Worm (Caenorhabditis elegans) whole organism, mixed stage, embryonic: ENCODE data around the gene gcy-6.

ENCODE experiments used
- blmp-1 ChIP-seq: fragments of 150-350 bp; optimal IDR thresholded peaks from 2 replicates; lab custom pipeline; 2014; ENCODE audit warnings: missing biosample characterization, missing genetic modification characterization
- ces-1 ChIP-seq: fragments of 150-350 bp; optimal IDR thresholded peaks from 2 replicates; lab custom pipeline; 2014; ENCODE audit warnings: missing biosample characterization, missing genetic modification reagents, missing genetic modification characterization
- cnd-1 ChIP-seq: fragments of 200-800 bp; sonication (Bioruptor generic); optimal IDR thresholded peaks from 2 replicates; lab custom pipeline; 2018; ENCODE audit warnings: mild to moderate bottlenecking, missing genetic modification characterization, missing compliant biosample characterization
- elt-1 ChIP-seq: sonication (generic microtip); optimal IDR thresholded peaks from 2 replicates; lab custom pipeline; 2017; ENCODE audit warnings: missing genetic modification characterization, mild to moderate bottlenecking, missing compliant biosample characterization, antibody characterized with exemption, moderate library complexity, borderline replicate concordance; ENCODE audit not compliant: insufficient read depth
- elt-3 ChIP-seq: fragments of 150-350 bp; optimal IDR thresholded peaks from 2 replicates; lab custom pipeline; 2014; ENCODE audit warnings: missing biosample characterization, missing genetic modification characterization
- lin-13 ChIP-seq: fragments of 150-350 bp; optimal IDR thresholded peaks from 2 replicates; lab custom pipeline; 2014; ENCODE audit warnings: missing biosample characterization, missing genetic modification characterization
- lsy-2 ChIP-seq: fragments of 150-350 bp; optimal IDR thresholded peaks from 2 replicates; lab custom pipeline; 2014; ENCODE audit warnings: missing biosample characterization, missing genetic modification characterization
- mep-1 ChIP-seq: fragments of 150-350 bp; optimal IDR thresholded peaks from 2 replicates; lab custom pipeline; 2017; ENCODE audit warnings: missing biosample characterization, missing genetic modification reagents, missing genetic modification characterization, inconsistent platforms
- nhr-76 ChIP-seq: sonication (generic microtip); optimal IDR thresholded peaks from 2 replicates; lab custom pipeline; 2017; ENCODE audit warnings: missing biosample characterization, missing genetic modification characterization
- pha-4 ChIP-seq: fragments of 150-350 bp; optimal IDR thresholded peaks from 2 replicates; lab custom pipeline; 2018; ENCODE audit warnings: missing biosample characterization, missing genetic modification reagents, missing genetic modification characterization
- tbx-8 ChIP-seq: fragments of 200-800 bp; sonication (Bioruptor generic); optimal IDR thresholded peaks from 2 replicates; lab custom pipeline; 2018; ENCODE audit warnings: mild to moderate bottlenecking, missing genetic modification characterization, moderate library complexity, missing compliant biosample characterization
- unc-39 ChIP-seq: fragments of 150-350 bp; optimal IDR thresholded peaks from 2 replicates; lab custom pipeline; 2014; ENCODE audit warnings: missing biosample characterization, missing genetic modification characterization
- ztf-11 ChIP-seq: fragments of 150-350 bp; optimal IDR thresholded peaks from 2 replicates; lab custom pipeline; 2014; ENCODE audit warnings: missing biosample characterization, missing genetic modification characterization

DNA sequence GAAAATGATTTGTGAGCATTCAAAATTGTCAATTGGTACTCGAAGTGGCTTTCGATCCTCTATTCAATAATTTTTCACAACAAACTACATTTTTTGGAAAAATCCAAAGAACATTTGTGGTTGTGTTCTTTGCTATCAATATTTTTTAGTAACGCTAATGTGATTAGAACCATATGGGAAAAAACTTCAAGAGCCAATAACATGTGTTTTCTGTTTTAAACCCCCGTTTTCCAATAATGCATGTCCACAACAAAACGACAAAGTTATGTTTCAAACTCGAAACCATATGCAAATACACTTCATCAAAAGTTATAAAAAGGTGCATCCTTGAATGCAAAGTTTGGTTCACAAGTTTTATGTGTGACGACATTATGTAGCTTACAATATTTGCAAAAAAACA, 28.0 kb downstream of the gcy-6 start:
- no peak for TF ChIP-seq ces-1 (GFP tag; lab: Kevin White, UChicago)
- TF ChIP-seq cnd-1: no peak
- no peak for TF ChIP-seq mep-1 (tag; lab: Kevin White, UChicago)
- no peak for TF ChIP-seq pha-4 (tag; lab: Kevin White, UChicago)
- TF ChIP-seq nhr-76: no peak
- TF ChIP-seq lin-13 (tag; lab: Kevin White, UChicago): no peak
- TF ChIP-seq lsy-2 (tag; lab: Kevin White, UChicago): no peak
- no peak for TF ChIP-seq elt-3 (tag; lab: Kevin White, UChicago)
- TF ChIP-seq blmp-1 (tag; lab: Kevin White, UChicago): no peak
- TF ChIP-seq elt-1 (tag; lab: Kevin White, UChicago): no peak
- TF ChIP-seq tbx-8: no peak
- no peak for TF ChIP-seq unc-39 (tag; lab: Kevin White, UChicago)
- TF ChIP-seq ztf-11 (tag; lab: Kevin White, UChicago): no peak
